Worm (Caenorhabditis elegans) whole organism, L4 larva: ENCODE data around the gene Y47D3A.31.

Experiments used
- F26F4.8 ChIP-seq: fragments of 200-800 bp; sonication (Bioruptor generic); conservative IDR thresholded peaks from 2 replicates; pipeline ENCODE4 v1.3.6; 2022; ENCODE audit warnings: missing genetic modification characterization, missing compliant biosample characterization
- nhr-237 ChIP-seq: sonication (generic microtip); optimal IDR thresholded peaks from 2 replicates; lab custom pipeline; 2017; ENCODE audit warnings: missing biosample characterization, missing genetic modification characterization
- saeg-2 ChIP-seq: fragments of 200-800 bp; sonication (Bioruptor generic); IDR thresholded peaks from 2 replicates; pipeline ENCODE4 v1.3.6; 2022; ENCODE audit warnings: missing genetic modification reagents, missing genetic modification characterization, missing compliant biosample characterization

DNA sequence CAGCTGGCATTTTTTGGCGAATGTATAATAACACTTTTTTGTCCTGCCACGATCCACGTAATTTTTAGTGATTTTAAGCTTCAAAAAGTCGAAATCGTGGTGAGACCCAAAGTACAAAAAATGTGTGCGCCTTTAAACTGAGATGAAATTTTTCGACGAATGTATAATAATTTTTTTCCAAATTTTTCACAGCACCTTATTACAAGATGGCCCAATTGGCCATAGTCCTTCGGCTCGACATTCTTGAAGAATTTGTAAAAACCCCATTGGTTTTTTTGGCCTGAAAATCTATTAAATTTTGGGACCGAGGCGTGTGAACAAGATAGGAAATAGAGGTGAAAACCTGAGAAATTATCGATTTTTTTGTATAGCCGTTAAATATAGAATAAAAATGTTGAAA, 41.0 kb downstream of the Y47D3A.31 start:
- TF ChIP-seq saeg-2 (GFP tag; lab: Robert Waterston, UW) (no peak), nhr-237 (tag; lab: Kevin White, UChicago) (no peak), F26F4.8 (GFP tag; lab: Robert Waterston, UW) (no peak)
